Fruit fly (Drosophila melanogaster) whole organism: Measurements from ENCODE around the gene CG32679.

Source experiments
- CG8478 ChIP-seq: fragments of >200 bp; optimal IDR thresholded peaks from 2 replicates; lab custom pipeline; 2018; ENCODE audit warnings: inconsistent platforms
- Dll ChIP-seq: fragments of >200 bp; optimal IDR thresholded peaks from 2 replicates; lab custom pipeline; 2017
- EcR ChIP-seq, 2 experiments: fragments of >200 bp; optimal IDR thresholded peaks; 2 replicates each; lab custom pipeline; 2017; ENCODE audit warnings: missing biosample characterization in 2 of 2, missing genetic modification characterization in 2 of 2, missing genetic modification reagents in 2 of 2
- pan ChIP-seq: fragments of >200 bp; optimal IDR thresholded peaks from 2 replicates; lab custom pipeline; 2017
- psq ChIP-seq: fragments of >200 bp; optimal IDR thresholded peaks from 2 replicates; lab custom pipeline; 2017
- usp ChIP-seq: fragments of >200 bp; optimal IDR thresholded peaks from 2 replicates; lab custom pipeline; 2017; ENCODE audit warnings: missing biosample characterization, missing genetic modification characterization, mixed read lengths

Gene CG32679

dm6 chrX:10318416-10318961 lies 48.8 kb downstream of the CG32679 start:
- TF ChIP-seq pan (lab: Kevin White, UChicago) (no peak), usp (GFP tag; lab: Kevin White, UChicago) (no peak), psq (lab: Kevin White, UChicago) (no peak), EcR (GFP tag; optimal IDR thresholded peaks at IDR 0.05; lab: Kevin White, UChicago) (no peak), CG8478 (lab: Kevin White, UChicago) (no peak), Dll (no peak)
